Worm (Caenorhabditis elegans): ENCODE results near the gene F08F3.8.
A peak's percentile ranks its signal among the peaks of the same experiment; 100 is the strongest.

The F08F3.8 gene

ce11 chrV:5442366-5442765 lies 10.0 kb upstream of the F08F3.8 start:
- TF ChIP-seq F23B12.7 (tag; optimal IDR thresholded peaks at IDR 0.05; ENCODE audit: insufficient read depth) (no peak), Y95B8A.8 (GFP tag; IDR thresholded peaks at IDR 0.05) (no peak), hlh-12 (tag; optimal IDR thresholded peaks at IDR 0.05) (no peak), hmg-1.2 (GFP tag; IDR thresholded peaks at IDR 0.05) (no peak), zfh-2 (GFP tag; conservative IDR thresholded peaks at IDR 0.05) (no peak), athp-1 (tag; optimal IDR thresholded peaks at IDR 0.05) (no peak), gei-17 (GFP tag; optimal IDR thresholded peaks at IDR 0.05) (no peak), snpc-4 (GFP tag; optimal IDR thresholded peaks at IDR 0.05) (no peak), snpc-4 (tag; optimal IDR thresholded peaks at IDR 0.05) (no peak), ztf-3 (GFP tag; optimal IDR thresholded peaks at IDR 0.05) (no peak), repo-1 (tag; optimal IDR thresholded peaks at IDR 0.05) (no peak), lsl-1 (GFP tag; optimal IDR thresholded peaks at IDR 0.05) (no peak), egl-18 (GFP tag; IDR thresholded peaks at IDR 0.05) (no peak), lin-40 (tag; optimal IDR thresholded peaks at IDR 0.05) (no peak), madf-3 (GFP tag; IDR thresholded peaks at IDR 0.05) (no peak), ztf-25 (GFP tag; IDR thresholded peaks at IDR 0.05) (no peak), akir-1 (GFP tag; optimal IDR thresholded peaks at IDR 0.05) (no peak), ztf-22 (GFP tag; optimal IDR thresholded peaks at IDR 0.05) (no peak), ama-1 (optimal IDR thresholded peaks at IDR 0.05) (no peak), ama-1 (GFP tag; optimal IDR thresholded peaks at IDR 0.05) (no peak), zim-3 (tag; optimal IDR thresholded peaks at IDR 0.05) (no peak)

- TF ChIP-seq ceh-100 (GFP tag; IDR thresholded peaks at IDR 0.05): no peak
- TF ChIP-seq unc-130 (GFP tag; optimal IDR thresholded peaks at IDR 0.05): no peak
- no peak for TF ChIP-seq nhr-90 (tag; optimal IDR thresholded peaks at IDR 0.05)
Observed at ce11 chrV:5439068-5439467, 6.7 kb upstream of the F08F3.8 start, which contains the start of gene snpc-1.3. Gene snpc-1.3, minus strand, starts transcription at chrV:5439168.

- TF ChIP-seq him-1 (tag; optimal IDR thresholded peaks at IDR 0.05) (no peak), egl-18 (GFP tag; IDR thresholded peaks at IDR 0.05) (no peak), mes-4 (tag; optimal IDR thresholded peaks at IDR 0.05) (no peak), ets-4 (GFP tag; optimal IDR thresholded peaks at IDR 0.05) (peak; percentile 72), Y56A3A.18 (GFP tag; IDR thresholded peaks at IDR 0.05) (no peak), F23B12.7 (tag; optimal IDR thresholded peaks at IDR 0.05; ENCODE audit: insufficient read depth) (peak; percentile 60), egl-44 (GFP tag; IDR thresholded peaks at IDR 0.05) (no peak), hsf-1 (GFP tag; IDR thresholded peaks at IDR 0.05) (no peak), hlh-12 (tag; optimal IDR thresholded peaks at IDR 0.05) (no peak), cebp-2 (GFP tag; IDR thresholded peaks at IDR 0.05) (no peak), bed-1 (GFP tag; IDR thresholded peaks at IDR 0.05) (no peak), xnd-1 (tag; optimal IDR thresholded peaks at IDR 0.05) (no peak), egrh-3 (GFP tag; IDR thresholded peaks at IDR 0.05) (no peak), attf-5 (GFP tag; optimal IDR thresholded peaks at IDR 0.05) (peak; percentile 60), atf-7 (tag; optimal IDR thresholded peaks at IDR 0.05) (no peak), F39B2.1 (GFP tag; IDR thresholded peaks at IDR 0.05) (no peak), T26A5.8 (tag; optimal IDR thresholded peaks at IDR 0.05) (no peak), lin-40 (tag; optimal IDR thresholded peaks at IDR 0.05) (peak; percentile 52), ztf-26 (tag; optimal IDR thresholded peaks at IDR 0.05) (no peak), lsl-1 (GFP tag; optimal IDR thresholded peaks at IDR 0.05) (peak; percentile 11), B0336.3 (GFP tag; IDR thresholded peaks at IDR 0.05) (no peak), T07F8.4 (tag; optimal IDR thresholded peaks at IDR 0.05) (no peak), ceh-100 (GFP tag; IDR thresholded peaks at IDR 0.05) (no peak), nhr-27 (tag; optimal IDR thresholded peaks at IDR 0.05) (no peak), fkh-3 (tag; optimal IDR thresholded peaks at IDR 0.05) (no peak), Y95B8A.8 (GFP tag; IDR thresholded peaks at IDR 0.05) (no peak), F55B11.4 (tag; optimal IDR thresholded peaks at IDR 0.05; ENCODE audit: borderline replicate concordance, insufficient read depth) (no peak), chd-7 (tag; optimal IDR thresholded peaks at IDR 0.05) (no peak), Y53F4B.3 (GFP tag; IDR thresholded peaks at IDR 0.05) (no peak), mxl-1 (tag; optimal IDR thresholded peaks at IDR 0.05) (no peak), ztf-25 (GFP tag; IDR thresholded peaks at IDR 0.05) (no peak), ztf-18 (tag; optimal IDR thresholded peaks at IDR 0.05) (peak; percentile 30)
Observed at ce11 chrV:5433020-5433419, 621 bp upstream of the F08F3.8 start, which contains the start of gene acl-6. Gene acl-6, plus strand, starts transcription at chrV:5433386.
